Worm (Caenorhabditis elegans) whole organism, L3 larva: Measurements from ENCODE around the gene hpo-12.

Source experiments
- R02D3.7 ChIP-seq: fragments of 150-350 bp; optimal IDR thresholded peaks from 2 replicates; lab custom pipeline; 2014; ENCODE audit warnings: missing biosample characterization, missing genetic modification characterization
- ZK546.5 ChIP-seq: sonication (generic microtip); optimal IDR thresholded peaks from 2 replicates; lab custom pipeline; 2017; ENCODE audit warnings: missing biosample characterization, missing genetic modification characterization
- ama-1 ChIP-seq: fragments of 150-350 bp; optimal IDR thresholded peaks from 2 replicates; lab custom pipeline; 2018
- ceh-28 ChIP-seq: fragments of 150-350 bp; optimal IDR thresholded peaks from 2 replicates; lab custom pipeline; 2014; ENCODE audit warnings: missing biosample characterization, missing genetic modification reagents, missing genetic modification characterization
- ceh-82 ChIP-seq: fragments of 150-350 bp; optimal IDR thresholded peaks from 2 replicates; lab custom pipeline; 2014; ENCODE audit warnings: missing biosample characterization, missing genetic modification characterization
- ceh-9 ChIP-seq: sonication (generic microtip); optimal IDR thresholded peaks from 2 replicates; lab custom pipeline; 2018; ENCODE audit warnings: missing biosample characterization, missing genetic modification characterization
- egl-27 ChIP-seq: sonication (generic microtip); optimal IDR thresholded peaks from 4 replicates; lab custom pipeline; 2017; ENCODE audit warnings: missing biosample characterization, missing genetic modification reagents, missing genetic modification characterization
- elt-1 ChIP-seq: fragments of 150-350 bp; optimal IDR thresholded peaks from 2 replicates; lab custom pipeline; 2014; ENCODE audit warnings: missing biosample characterization, missing genetic modification characterization
- elt-2 ChIP-seq: sonication (generic microtip); optimal IDR thresholded peaks from 2 replicates; lab custom pipeline; 2016; ENCODE audit warnings: missing genetic modification reagents, mild to moderate bottlenecking, missing genetic modification characterization, missing compliant biosample characterization
- elt-3 ChIP-seq, 3 experiments: fragments of 150-350 bp in 1 of 3; sonication (generic microtip) in 2 of 3; optimal IDR thresholded peaks; 2 replicates in 2 of 3; 4 replicates in 1 of 3; lab custom pipeline; 2014 to 2017; ENCODE audit warnings: missing biosample characterization in 3 of 3, missing genetic modification characterization in 3 of 3
- fkh-10 ChIP-seq: sonication (generic microtip); optimal IDR thresholded peaks from 2 replicates; lab custom pipeline; 2017; ENCODE audit warnings: missing biosample characterization, missing genetic modification reagents, missing genetic modification characterization
- fkh-2 ChIP-seq: fragments of 150-350 bp; optimal IDR thresholded peaks from 2 replicates; lab custom pipeline; 2014; ENCODE audit warnings: missing biosample characterization, missing genetic modification reagents, missing genetic modification characterization
- hmg-11 ChIP-seq: sonication (generic microtip); optimal IDR thresholded peaks from 2 replicates; lab custom pipeline; 2016; ENCODE audit warnings: missing genetic modification characterization, missing compliant biosample characterization
- jun-1 ChIP-seq: fragments of 150-350 bp; optimal IDR thresholded peaks from 2 replicates; lab custom pipeline; 2014; ENCODE audit warnings: missing biosample characterization, missing genetic modification reagents, missing genetic modification characterization
- lin-15B ChIP-seq: fragments of 150-350 bp; optimal IDR thresholded peaks from 2 replicates; lab custom pipeline; 2014; ENCODE audit warnings: missing biosample characterization, missing genetic modification characterization
- lin-39 ChIP-seq: fragments of 150-350 bp; optimal IDR thresholded peaks from 2 replicates; lab custom pipeline; 2018; ENCODE audit warnings: missing biosample characterization, missing genetic modification reagents, missing genetic modification characterization
- lsy-12 ChIP-seq: sonication (generic microtip); optimal IDR thresholded peaks from 2 replicates; lab custom pipeline; 2016; ENCODE audit warnings: mild to moderate bottlenecking, missing genetic modification characterization, missing compliant biosample characterization
- mdl-1 ChIP-seq: fragments of 150-350 bp; optimal IDR thresholded peaks from 2 replicates; lab custom pipeline; 2014; ENCODE audit warnings: missing biosample characterization, missing genetic modification characterization
- mml-1 ChIP-seq: fragments of 150-350 bp; sonication (generic microtip); optimal IDR thresholded peaks from 3 replicates; lab custom pipeline; 2014; ENCODE audit warnings: missing biosample characterization, missing genetic modification characterization
- nfya-1 ChIP-seq: sonication (generic microtip); optimal IDR thresholded peaks from 2 replicates; lab custom pipeline; 2017; ENCODE audit warnings: missing genetic modification characterization, mild to moderate bottlenecking, missing compliant biosample characterization, antibody characterized with exemption, moderate library complexity; ENCODE audit not compliant: insufficient read depth
- nhr-11 ChIP-seq: fragments of 150-350 bp; optimal IDR thresholded peaks from 2 replicates; lab custom pipeline; 2014; ENCODE audit warnings: missing biosample characterization, missing genetic modification characterization
- nhr-23 ChIP-seq: fragments of 150-350 bp; optimal IDR thresholded peaks from 2 replicates; lab custom pipeline; 2014; ENCODE audit warnings: missing biosample characterization, missing genetic modification reagents, missing genetic modification characterization
- nhr-25 ChIP-seq: sonication (generic microtip); optimal IDR thresholded peaks from 2 replicates; lab custom pipeline; 2017; ENCODE audit warnings: missing biosample characterization, missing genetic modification characterization
- nhr-28 ChIP-seq: fragments of 150-350 bp; optimal IDR thresholded peaks from 2 replicates; lab custom pipeline; 2014; ENCODE audit warnings: missing biosample characterization, missing genetic modification characterization
- nhr-43 ChIP-seq: sonication (generic microtip); optimal IDR thresholded peaks from 2 replicates; lab custom pipeline; 2016; ENCODE audit warnings: mild to moderate bottlenecking, missing genetic modification characterization, missing compliant biosample characterization; ENCODE audit not compliant: poor library complexity, severe bottlenecking
- nhr-67 ChIP-seq: fragments of 150-350 bp; optimal IDR thresholded peaks from 2 replicates; lab custom pipeline; 2014; ENCODE audit warnings: missing biosample characterization, missing genetic modification characterization
- pha-4 ChIP-seq: fragments of 150-350 bp; optimal IDR thresholded peaks from 2 replicates; lab custom pipeline; 2014; ENCODE audit warnings: missing biosample characterization, missing genetic modification reagents, missing genetic modification characterization
- pqm-1 ChIP-seq: fragments of 150-350 bp; optimal IDR thresholded peaks from 2 replicates; lab custom pipeline; 2017; ENCODE audit warnings: missing biosample characterization, missing genetic modification characterization, inconsistent platforms
- sea-2 ChIP-seq: fragments of 150-350 bp; sonication (generic microtip); optimal IDR thresholded peaks from 4 replicates; lab custom pipeline; 2014; ENCODE audit warnings: missing biosample characterization, missing genetic modification reagents, missing genetic modification characterization
- skn-1 ChIP-seq: fragments of 150-350 bp; optimal IDR thresholded peaks from 2 replicates; lab custom pipeline; 2014; ENCODE audit warnings: missing biosample characterization, missing genetic modification characterization
- snpc-4 ChIP-seq: fragments of 150-350 bp; optimal IDR thresholded peaks from 2 replicates; lab custom pipeline; 2014; ENCODE audit warnings: missing biosample characterization, missing genetic modification characterization
- ztf-11 ChIP-seq: fragments of 150-350 bp; optimal IDR thresholded peaks from 2 replicates; lab custom pipeline; 2014; ENCODE audit warnings: missing biosample characterization, missing genetic modification characterization

Gene hpo-12

DNA sequence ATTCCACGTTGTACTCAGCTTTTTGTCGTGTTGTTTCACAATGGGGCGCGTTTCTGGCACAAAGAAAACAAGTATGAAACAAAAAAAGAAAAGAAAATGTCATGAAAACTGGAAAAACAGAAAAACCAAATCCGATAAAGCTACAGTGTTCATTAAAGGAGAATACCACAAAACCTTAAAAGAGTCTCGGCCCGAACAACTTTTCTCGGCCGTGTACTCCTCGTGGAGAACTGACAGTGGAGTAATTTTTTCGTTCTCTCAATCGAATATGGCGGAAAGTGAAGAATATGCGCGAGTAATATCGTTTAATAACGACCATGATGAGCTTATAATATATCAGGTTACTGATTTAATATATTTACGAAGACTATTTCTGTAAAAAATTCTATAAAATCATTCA, 4.5 kb upstream of the hpo-12 start, which contains the start of the genes tag-335 and vkmt-1:
Gene tag-335 (minus strand): TSS at position 88 of the 400 bp plus-strand sequence.
Gene vkmt-1 (plus strand): TSS at position 219 of the 400 bp plus-strand sequence.
- TF ChIP-seq snpc-4 (no peak), nfya-1 (peak; percentile 35), skn-1 (tag; lab: Kevin White, UChicago) (no peak), fkh-2 (tag; lab: Kevin White, UChicago) (no peak), lin-15B (peak; percentile 44), pqm-1 (no peak), ceh-28 (tag; lab: Kevin White, UChicago) (no peak), lsy-12 (no peak), elt-1 (tag; lab: Kevin White, UChicago) (no peak), ceh-9 (no peak), ceh-82 (no peak), ama-1 (lab: Kevin White, UChicago) (no peak), nhr-67 (tag; lab: Kevin White, UChicago) (no peak), elt-2 (tag; lab: Kevin White, UChicago) (no peak), nhr-43 (tag; lab: Kevin White, UChicago) (peak; percentile 28), ztf-11 (tag; lab: Kevin White, UChicago) (no peak), sea-2 (no peak), nhr-25 (no peak), nhr-11 (no peak), mdl-1 (tag; lab: Kevin White, UChicago) (no peak), elt-3 (tag; optimal IDR thresholded peaks at IDR 0.05; lab: Kevin White, UChicago) (no peak), mml-1 (tag; lab: Kevin White, UChicago) (no peak), nhr-23 (tag; lab: Kevin White, UChicago) (peak; percentile 1)

- TF ChIP-seq mdl-1 (tag; lab: Kevin White, UChicago): no peak
- peak; percentile 54 for TF ChIP-seq elt-2 (tag; lab: Kevin White, UChicago)
Measured at ce11 chrIV:12279340-12279739, 3.6 kb upstream of the hpo-12 start, which contains the start of gene ltah-1.1. Gene ltah-1.1, plus strand, starts transcription at chrIV:12279622.

- TF ChIP-seq lin-15B (peak; percentile 33), pha-4 (tag; lab: Kevin White, UChicago) (peak; percentile 49), lin-39 (tag; lab: Kevin White, UChicago) (no peak), hmg-11 (tag; lab: Kevin White, UChicago) (peak; percentile 57), nhr-23 (tag; lab: Kevin White, UChicago) (no peak), elt-2 (tag; lab: Kevin White, UChicago) (peak; percentile 14)
- TF ChIP-seq, all 47 proteins: peak for 4
Measured at ce11 chrIV:12282157-12282789, 700 bp upstream of the hpo-12 start, which contains the start of the genes C42C1.12 and C42C1.19. Gene C42C1.12, minus strand, starts transcription at chrIV:12282207. Gene C42C1.19, plus strand, starts transcription at chrIV:12282739.

- TF ChIP-seq jun-1 (no peak), ZK546.5 (tag; lab: Kevin White, UChicago) (no peak), nhr-67 (tag; lab: Kevin White, UChicago) (no peak), ceh-9 (no peak), lin-15B (no peak)
Measured at ce11 chrIV:12287628-12288027, 4.7 kb downstream of the hpo-12 start, which contains the start of gene erl-1. Gene erl-1, plus strand, starts transcription at chrIV:12287928.

DNA sequence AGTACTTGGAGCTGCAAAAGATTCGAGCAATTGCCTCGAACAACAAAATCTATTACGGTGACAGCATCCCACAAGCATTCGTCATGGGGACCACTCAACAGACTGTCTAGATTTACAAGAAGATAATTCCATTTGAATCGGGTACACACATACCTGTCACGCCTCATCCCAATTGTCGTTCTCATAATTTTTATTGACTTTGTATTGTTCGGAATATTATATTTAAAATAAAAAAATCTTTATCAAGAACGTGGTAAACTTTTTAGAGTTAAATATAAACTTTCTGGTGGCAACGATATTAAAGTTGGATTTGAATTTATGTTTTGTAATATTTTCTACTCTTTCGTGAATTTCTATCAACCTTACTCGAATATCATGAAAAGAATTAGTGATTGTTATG, 6.2 kb downstream of the hpo-12 start, which contains the start of gene C42C1.9:
Gene C42C1.9 (plus strand): TSS at position 301 of the 400 bp plus-strand sequence.
- TF ChIP-seq egl-27 (no peak), fkh-10 (GFP tag; lab: Kevin White, UChicago) (no peak), ceh-28 (tag; lab: Kevin White, UChicago) (no peak), ceh-9 (no peak), sea-2 (no peak), pqm-1 (no peak), ztf-11 (tag; lab: Kevin White, UChicago) (no peak), nhr-23 (tag; lab: Kevin White, UChicago) (no peak), R02D3.7 (tag; lab: Kevin White, UChicago) (no peak), nhr-28 (tag; lab: Kevin White, UChicago) (no peak), lin-15B (no peak), fkh-2 (tag; lab: Kevin White, UChicago) (no peak)
- TF ChIP-seq, all 47 proteins: peak for 0
